Fruit fly (Drosophila melanogaster) whole organism, prepupa: ENCODE data around the gene CG16700.

ENCODE experiments used
- Blimp-1 ChIP-seq: fragments of 200-800 bp; sonication (Bioruptor generic); optimal IDR thresholded peaks from 3 replicates; lab custom pipeline; 2017; ENCODE audit warnings: missing biosample characterization, missing genetic modification characterization, mild to moderate bottlenecking, moderate library complexity, missing genetic modification reagents
- CG15336 ChIP-seq: fragments of 200-800 bp; sonication (Bioruptor generic); IDR thresholded peaks from 2 replicates; pipeline ENCODE4 v1.3.6; 2022; ENCODE audit warnings: missing biosample characterization, missing genetic modification characterization
- CG1621 ChIP-seq: fragments of 200-800 bp; sonication (Bioruptor generic); optimal IDR thresholded peaks from 3 replicates; lab custom pipeline; 2018; ENCODE audit warnings: missing biosample characterization, mild to moderate bottlenecking, missing genetic modification characterization
- CG3032 ChIP-seq: fragments of 200-800 bp; optimal IDR thresholded peaks from 2 replicates; lab custom pipeline; 2019; ENCODE audit warnings: missing biosample characterization, mild to moderate bottlenecking, missing genetic modification characterization, moderate library complexity
- CG32006 ChIP-seq: fragments of 200-800 bp; sonication (Bioruptor generic); optimal IDR thresholded peaks from 3 replicates; lab custom pipeline; 2017; ENCODE audit warnings: missing biosample characterization, mild to moderate bottlenecking, missing genetic modification characterization
- CG34406 ChIP-seq: fragments of 200-800 bp; sonication (Bioruptor generic); optimal IDR thresholded peaks from 3 replicates; lab custom pipeline; 2016; ENCODE audit warnings: missing biosample characterization, missing genetic modification characterization
- CG3919 ChIP-seq: fragments of 200-800 bp; sonication (Bioruptor generic); optimal IDR thresholded peaks from 3 replicates; lab custom pipeline; 2016; ENCODE audit warnings: missing biosample characterization, missing genetic modification characterization
- CG6163 ChIP-seq: fragments of 200-800 bp; sonication (Bioruptor generic); IDR thresholded peaks from 3 replicates; pipeline ENCODE4 v1.3.6; 2022; ENCODE audit warnings: missing biosample characterization, missing genetic modification characterization
- CG6276 ChIP-seq: fragments of 200-800 bp; sonication (Bioruptor generic); optimal IDR thresholded peaks from 2 replicates; lab custom pipeline; 2017; ENCODE audit warnings: missing biosample characterization, mild to moderate bottlenecking, missing genetic modification characterization
- CG6792 ChIP-seq: fragments of 200-800 bp; sonication (Bioruptor generic); optimal IDR thresholded peaks from 3 replicates; lab custom pipeline; 2016; ENCODE audit warnings: missing biosample characterization, missing genetic modification characterization
- CG6808 ChIP-seq: fragments of 200-800 bp; sonication (Bioruptor generic); optimal IDR thresholded peaks from 3 replicates; lab custom pipeline; 2017; ENCODE audit warnings: missing biosample characterization, missing genetic modification characterization, mild to moderate bottlenecking, moderate library complexity, missing genetic modification reagents
- CG6854 ChIP-seq: fragments of 200-800 bp; sonication (Bioruptor generic); optimal IDR thresholded peaks from 2 replicates; lab custom pipeline; 2017; ENCODE audit warnings: missing biosample characterization, mild to moderate bottlenecking, missing genetic modification characterization
- CG7368 ChIP-seq: fragments of 200-800 bp; sonication (Bioruptor generic); optimal IDR thresholded peaks from 3 replicates; lab custom pipeline; 2016; ENCODE audit warnings: missing biosample characterization, missing genetic modification characterization
- CG8119 ChIP-seq: fragments of 200-800 bp; sonication (Bioruptor generic); IDR thresholded peaks from 3 replicates; pipeline ENCODE4 v1.3.6; 2022; ENCODE audit warnings: missing biosample characterization, missing genetic modification characterization
- CG8319 ChIP-seq: fragments of 200-800 bp; sonication (Bioruptor generic); optimal IDR thresholded peaks from 3 replicates; lab custom pipeline; 2016; ENCODE audit warnings: missing biosample characterization, missing genetic modification characterization
- Eip78C ChIP-seq: fragments of 200-800 bp; sonication (Bioruptor generic); peaks from one replicate; lab custom pipeline; 2016; ENCODE audit warnings: missing biosample characterization, missing genetic modification characterization
- Ets21C ChIP-seq: fragments of 200-800 bp; sonication (Bioruptor generic); optimal IDR thresholded peaks from 3 replicates; lab custom pipeline; 2016; ENCODE audit warnings: missing biosample characterization, missing genetic modification characterization
- Ets96B ChIP-seq: fragments of 200-800 bp; optimal IDR thresholded peaks from 2 replicates; lab custom pipeline; 2019; ENCODE audit warnings: missing biosample characterization, mild to moderate bottlenecking, missing genetic modification characterization, moderate library complexity
- Gug ChIP-seq: fragments of 200-800 bp; sonication (Bioruptor generic); IDR thresholded peaks from 2 replicates; pipeline ENCODE4 v1.3.6; 2022; ENCODE audit warnings: missing biosample characterization, missing genetic modification characterization
- Hr39 ChIP-seq: fragments of 200-800 bp; sonication (Bioruptor generic); optimal IDR thresholded peaks from 2 replicates; lab custom pipeline; 2016; ENCODE audit warnings: missing biosample characterization, missing genetic modification characterization
- Hr4 ChIP-seq: fragments of 200-800 bp; sonication (Bioruptor generic); optimal IDR thresholded peaks from 3 replicates; lab custom pipeline; 2016; ENCODE audit warnings: missing biosample characterization, missing genetic modification characterization
- Lpt ChIP-seq: fragments of 200-800 bp; sonication (Bioruptor generic); optimal IDR thresholded peaks from 3 replicates; lab custom pipeline; 2016; ENCODE audit warnings: missing biosample characterization, missing genetic modification characterization
- Met ChIP-seq: fragments of 200-800 bp; sonication (Bioruptor generic); optimal IDR thresholded peaks from 3 replicates; lab custom pipeline; 2016; ENCODE audit warnings: missing biosample characterization, missing genetic modification characterization
- Smox ChIP-seq: fragments of 200-800 bp; sonication (Bioruptor generic); optimal IDR thresholded peaks from 3 replicates; lab custom pipeline; 2016; ENCODE audit warnings: missing biosample characterization, missing genetic modification characterization
- Sox102F ChIP-seq: fragments of 200-800 bp; sonication (Bioruptor generic); optimal IDR thresholded peaks from 2 replicates; lab custom pipeline; 2016; ENCODE audit warnings: missing biosample characterization, mild to moderate bottlenecking, missing genetic modification characterization
- Sox15 ChIP-seq: fragments of 200-800 bp; sonication (Bioruptor generic); optimal IDR thresholded peaks from 3 replicates; lab custom pipeline; 2016; ENCODE audit warnings: missing biosample characterization, missing genetic modification characterization
- achi ChIP-seq: fragments of 200-800 bp; sonication (Bioruptor generic); optimal IDR thresholded peaks from 3 replicates; lab custom pipeline; 2016; ENCODE audit warnings: missing biosample characterization, missing genetic modification characterization
- acj6 ChIP-seq: fragments of 200-800 bp; sonication (Bioruptor generic); optimal IDR thresholded peaks from 3 replicates; lab custom pipeline; 2016; ENCODE audit warnings: missing biosample characterization, missing genetic modification characterization
- cyc ChIP-seq: fragments of 200-800 bp; sonication (Bioruptor generic); optimal IDR thresholded peaks from 3 replicates; lab custom pipeline; 2016; ENCODE audit warnings: missing biosample characterization, missing genetic modification characterization
- dac ChIP-seq: fragments of 200-800 bp; sonication (Bioruptor generic); optimal IDR thresholded peaks from 2 replicates; lab custom pipeline; 2017; ENCODE audit warnings: missing biosample characterization, mild to moderate bottlenecking, missing genetic modification characterization
- dsx ChIP-seq: fragments of 200-800 bp; optimal IDR thresholded peaks from 3 replicates; lab custom pipeline; 2019; ENCODE audit warnings: missing biosample characterization, mild to moderate bottlenecking, missing genetic modification characterization, moderate library complexity; ENCODE audit not compliant: poor library complexity, severe bottlenecking
- eg ChIP-seq: fragments of 200-800 bp; sonication (Bioruptor generic); IDR thresholded peaks from 3 replicates; pipeline ENCODE4 v1.3.6; 2022; ENCODE audit warnings: missing biosample characterization, missing genetic modification characterization
- fd85E ChIP-seq: fragments of 200-800 bp; sonication (Bioruptor generic); optimal IDR thresholded peaks from 3 replicates; lab custom pipeline; 2016; ENCODE audit warnings: missing biosample characterization, missing genetic modification characterization
- fkh ChIP-seq: fragments of 200-800 bp; sonication (Bioruptor generic); optimal IDR thresholded peaks from 3 replicates; lab custom pipeline; 2017; ENCODE audit warnings: missing biosample characterization, mild to moderate bottlenecking, missing genetic modification characterization, moderate library complexity
- lz ChIP-seq: fragments of 200-800 bp; sonication (Bioruptor generic); optimal IDR thresholded peaks from 3 replicates; lab custom pipeline; 2016; ENCODE audit warnings: missing biosample characterization, missing genetic modification characterization
- net ChIP-seq: fragments of 200-800 bp; sonication (Bioruptor generic); optimal IDR thresholded peaks from 3 replicates; lab custom pipeline; 2016; ENCODE audit warnings: missing biosample characterization, missing genetic modification characterization
- salr ChIP-seq, 2 experiments: fragments of 200-800 bp; sonication (Bioruptor generic); optimal IDR thresholded peaks; 3 replicates each; lab custom pipeline; 2016 to 2018; ENCODE audit warnings: missing biosample characterization in 2 of 2, missing genetic modification characterization in 2 of 2, mild to moderate bottlenecking in 1 of 2
- spab ChIP-seq: fragments of 200-800 bp; sonication (Bioruptor generic); optimal IDR thresholded peaks from 2 replicates; lab custom pipeline; 2017; ENCODE audit warnings: missing biosample characterization, mild to moderate bottlenecking, missing genetic modification characterization, missing genetic modification reagents
- ss ChIP-seq, 2 experiments: fragments of 200-800 bp; sonication (Bioruptor generic); optimal IDR thresholded peaks; 2 replicates in 1 of 2; 3 replicates in 1 of 2; lab custom pipeline; 2017 to 2018; ENCODE audit warnings: mild to moderate bottlenecking in 2 of 2, missing biosample characterization in 2 of 2, missing genetic modification characterization in 2 of 2, moderate library complexity in 1 of 2
- svp ChIP-seq: fragments of 200-800 bp; sonication (Bioruptor generic); peaks from one replicate; lab custom pipeline; 2016; ENCODE audit warnings: missing biosample characterization, missing genetic modification characterization
- topi ChIP-seq: fragments of 200-800 bp; sonication (Bioruptor generic); optimal IDR thresholded peaks from 3 replicates; lab custom pipeline; 2016; ENCODE audit warnings: missing biosample characterization, missing genetic modification characterization
- vri ChIP-seq: fragments of 200-800 bp; sonication (Bioruptor generic); optimal IDR thresholded peaks from 3 replicates; lab custom pipeline; 2016; ENCODE audit warnings: missing biosample characterization, mild to moderate bottlenecking, missing genetic modification characterization

CG16700 gene

DNA sequence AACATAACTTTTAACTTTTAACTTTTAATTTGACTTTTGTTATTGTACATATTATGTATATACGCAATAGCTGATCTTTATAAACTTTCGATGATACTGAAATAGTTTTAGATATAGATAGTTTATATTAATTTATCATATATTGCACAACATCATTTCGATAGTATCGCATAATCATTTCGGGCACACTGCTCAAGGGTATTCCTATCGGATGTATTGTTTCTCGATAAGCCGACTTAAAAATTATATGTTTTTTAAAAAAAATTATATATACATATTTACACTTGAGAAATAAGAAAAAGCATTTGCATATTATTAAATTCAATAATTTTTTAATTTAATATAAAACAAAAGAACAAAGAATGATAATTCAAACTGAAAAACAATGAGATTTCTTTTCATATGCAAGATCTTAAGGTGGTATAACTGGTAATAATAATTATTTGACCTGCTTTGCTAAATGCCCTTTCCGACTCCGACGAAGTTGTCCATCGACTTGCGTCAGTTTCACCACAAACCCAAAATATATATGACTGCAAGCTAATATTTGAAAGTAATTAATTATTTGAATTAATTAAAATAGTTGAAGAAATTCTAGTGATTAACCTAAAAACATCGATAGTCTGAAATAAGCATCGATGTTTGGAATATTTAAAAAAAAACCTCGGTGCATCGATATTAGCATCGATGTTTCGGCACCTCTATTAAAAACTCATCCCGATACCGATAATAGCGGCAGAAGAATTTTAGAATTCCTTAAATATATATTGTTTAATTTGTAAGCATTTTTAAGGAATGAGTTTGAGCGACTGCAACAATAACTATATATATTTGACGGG lies 13.3 kb upstream of the CG16700 start, which contains the start of gene CG4949 (continued):
- TF ChIP-seq Lpt = peak; percentile 19
- no peak for TF ChIP-seq Ets96B (tag; lab: Kevin White, UChicago)
- no peak for TF ChIP-seq dac (GFP tag; lab: Kevin White, UChicago)
- TF ChIP-seq svp (GFP tag; lab: Kevin White, UChicago) = peak; percentile 51
- TF ChIP-seq salr (GFP tag; optimal IDR thresholded peaks at IDR 0.05; lab: Kevin White, UChicago) = no peak
- TF ChIP-seq CG1621 (tag; lab: Kevin White, UChicago) = no peak
- no peak for TF ChIP-seq CG8319 (GFP tag; lab: Kevin White, UChicago)
- TF ChIP-seq CG6163 (GFP tag; lab: Robert Waterston, UW) = no peak
- TF ChIP-seq CG6276 (GFP tag; lab: Kevin White, UChicago) = no peak
- TF ChIP-seq vri (GFP tag; lab: Kevin White, UChicago) = no peak
- no peak for TF ChIP-seq fkh (GFP tag; lab: Kevin White, UChicago)
- no peak for TF ChIP-seq Gug (GFP tag; lab: Robert Waterston, UW)
- TF ChIP-seq net (GFP tag; lab: Kevin White, UChicago) = no peak
- no peak for TF ChIP-seq topi (GFP tag; lab: Kevin White, UChicago)
- no peak for TF ChIP-seq Hr4 (GFP tag; lab: Kevin White, UChicago)
- peak; percentile 24 for TF ChIP-seq acj6 (GFP tag; lab: Kevin White, UChicago)
- TF ChIP-seq Ets21C (GFP tag; lab: Kevin White, UChicago) = no peak
- no peak for TF ChIP-seq CG7368
- no peak for TF ChIP-seq CG3032
- no peak for TF ChIP-seq spab (GFP tag; lab: Kevin White, UChicago)
- no peak for TF ChIP-seq Smox (GFP tag; lab: Kevin White, UChicago)
- no peak for TF ChIP-seq cyc
- no peak for TF ChIP-seq ss (GFP tag; optimal IDR thresholded peaks at IDR 0.05; lab: Kevin White, UChicago)
- TF ChIP-seq Hr39 (GFP tag; lab: Kevin White, UChicago) = no peak
- no peak for TF ChIP-seq fd85E (GFP tag; lab: Kevin White, UChicago)
- TF ChIP-seq, all 60 proteins: peak for 14

DNA sequence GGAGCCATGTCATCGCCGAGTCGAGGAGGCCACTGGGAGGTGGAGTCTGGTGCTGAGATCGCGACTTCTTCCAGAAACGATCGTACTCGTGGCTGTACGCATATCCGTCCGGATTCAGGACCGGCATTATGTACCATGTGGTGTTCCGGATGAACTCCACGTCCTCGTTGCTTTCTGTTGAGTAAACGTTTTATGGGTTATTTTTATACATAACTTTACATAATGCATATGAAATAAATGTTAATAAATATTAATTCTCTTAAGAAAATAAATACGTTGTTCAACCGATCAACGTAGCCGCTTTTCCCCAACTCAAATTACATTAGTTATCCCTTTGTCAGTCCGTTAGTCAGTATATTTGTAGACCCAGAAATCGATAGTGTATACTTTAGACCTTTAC lies 10.5 kb upstream of the CG16700 start, which contains the start of gene CG4955:
Gene CG4955 (plus strand): TSS at position 301 of the 400 bp plus-strand sequence.
- TF ChIP-seq CG6808 (GFP tag; lab: Kevin White, UChicago) (no peak), Blimp-1 (GFP tag; lab: Kevin White, UChicago) (no peak), Smox (GFP tag; lab: Kevin White, UChicago) (no peak), CG8119 (GFP tag; lab: Robert Waterston, UW) (no peak), CG7368 (no peak), Eip78C (GFP tag; lab: Kevin White, UChicago) (no peak), Ets21C (GFP tag; lab: Kevin White, UChicago) (no peak), CG3919 (no peak), CG34406 (GFP tag; lab: Kevin White, UChicago) (no peak), CG8319 (GFP tag; lab: Kevin White, UChicago) (no peak), Hr39 (GFP tag; lab: Kevin White, UChicago) (no peak), CG15336 (GFP tag; lab: Robert Waterston, UW) (no peak), svp (GFP tag; lab: Kevin White, UChicago) (no peak)
- TF ChIP-seq, all 60 proteins: peak for 0

DNA sequence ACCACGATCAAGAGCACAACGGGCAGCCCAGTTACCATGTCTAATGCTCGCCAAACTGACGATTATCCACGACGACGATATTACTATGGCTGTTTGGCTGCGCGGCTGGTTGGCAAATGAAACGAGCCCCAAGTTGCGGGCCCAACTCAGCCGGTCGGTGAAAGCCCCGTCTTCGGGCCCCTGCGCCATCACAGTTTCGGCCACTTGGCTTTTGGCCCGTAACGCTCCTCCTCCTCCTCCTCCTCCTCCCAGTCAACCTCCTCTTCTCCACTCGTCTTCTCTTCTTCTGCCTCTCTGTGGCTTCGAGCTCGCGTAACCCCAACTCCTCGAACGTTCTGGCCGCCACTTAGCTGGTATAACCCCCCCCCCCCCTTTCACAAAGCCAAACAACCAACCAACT lies 4.1 kb upstream of the CG16700 start, which contains the start of gene CG8945:
Gene CG8945 (minus strand): TSS at position 101 of the 400 bp plus-strand sequence.
- TF ChIP-seq CG6276 (GFP tag; lab: Kevin White, UChicago) (no peak), svp (GFP tag; lab: Kevin White, UChicago) (peak; percentile 27)

DNA sequence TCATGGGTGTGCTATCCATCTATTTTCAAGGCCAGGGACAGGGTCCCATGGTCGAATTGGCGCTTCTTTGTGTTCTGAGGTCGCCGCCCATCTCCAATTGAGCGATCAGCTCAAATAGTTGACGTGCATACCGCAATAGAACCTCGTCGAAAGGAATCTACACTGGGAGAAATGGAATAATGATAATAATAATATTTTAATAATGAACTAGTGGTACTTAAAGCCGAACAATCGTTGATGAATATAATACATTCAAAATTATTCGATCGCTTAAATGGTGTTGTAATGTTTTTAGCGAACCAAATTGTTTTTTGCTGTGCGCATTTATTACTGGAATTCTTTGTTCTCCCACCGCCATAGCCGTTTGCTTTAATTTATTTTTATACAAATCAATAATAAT lies 1.1 kb upstream of the CG16700 start:
- no peak for TF ChIP-seq dsx (GFP tag; lab: Kevin White, UChicago)
- peak; percentile 18 for TF ChIP-seq achi (GFP tag; lab: Kevin White, UChicago)
- peak; percentile 1 for TF ChIP-seq CG32006 (GFP tag; lab: Kevin White, UChicago)
- peak; percentile 13 for TF ChIP-seq lz (GFP tag; lab: Kevin White, UChicago)
- TF ChIP-seq Sox102F = no peak
- TF ChIP-seq topi (GFP tag; lab: Kevin White, UChicago) = peak; percentile 24
- no peak for TF ChIP-seq CG6792 (GFP tag; lab: Kevin White, UChicago)
- TF ChIP-seq CG1621 (tag; lab: Kevin White, UChicago) = no peak
- no peak for TF ChIP-seq CG8319 (GFP tag; lab: Kevin White, UChicago)
- TF ChIP-seq eg (GFP tag; lab: Robert Waterston, UW) = peak; percentile 40; the same call in 1 of the 3 replicates
- TF ChIP-seq svp (GFP tag; lab: Kevin White, UChicago) = peak; percentile 38
- TF ChIP-seq CG8119 (GFP tag; lab: Robert Waterston, UW) = no peak
- no peak for TF ChIP-seq Met
- 0 out of 2 replicates have a peak, but pooled peaks have one; percentile 15 for TF ChIP-seq Gug (GFP tag; lab: Robert Waterston, UW)
- no peak for TF ChIP-seq Sox15
- TF ChIP-seq CG15336 (GFP tag; lab: Robert Waterston, UW) = 0 out of 2 replicates have a peak, but pooled peaks have one; percentile 25
- TF ChIP-seq cyc = no peak
- no peak for TF ChIP-seq CG6854 (GFP tag; lab: Kevin White, UChicago)
- no peak for TF ChIP-seq CG3919
- TF ChIP-seq Lpt = no peak
